Worm (Caenorhabditis elegans): Measurements from ENCODE around the gene twk-18.

- TF ChIP-seq nhr-237 (tag; optimal IDR thresholded peaks at IDR 0.05): no peak
- no peak for TF ChIP-seq ZK546.5 (tag; optimal IDR thresholded peaks at IDR 0.05)
- TF ChIP-seq unc-39 (tag; optimal IDR thresholded peaks at IDR 0.05): no peak
- TF ChIP-seq snpc-4 (tag; optimal IDR thresholded peaks at IDR 0.05): no peak
- TF ChIP-seq ztf-11 (tag; optimal IDR thresholded peaks at IDR 0.05): no peak
- no peak for TF ChIP-seq nhr-77 (tag; optimal IDR thresholded peaks at IDR 0.05)
- TF ChIP-seq unc-62 (GFP tag; optimal IDR thresholded peaks at IDR 0.05): no peak
- no peak for TF ChIP-seq nhr-6 (tag; optimal IDR thresholded peaks at IDR 0.05)
- no peak for TF ChIP-seq egl-27 (tag; optimal IDR thresholded peaks at IDR 0.05)
- TF ChIP-seq crh-2 (tag; optimal IDR thresholded peaks at IDR 0.05): no peak
- no peak for TF ChIP-seq nhr-10 (tag; optimal IDR thresholded peaks at IDR 0.05)
- TF ChIP-seq ama-1 (optimal IDR thresholded peaks at IDR 0.05): no peak
- no peak for TF ChIP-seq ztf-4 (tag; optimal IDR thresholded peaks at IDR 0.05)
- TF ChIP-seq ceh-82 (tag; optimal IDR thresholded peaks at IDR 0.05): no peak
Measured at ce11 chrX:9023816-9024215, 35.9 kb downstream of the twk-18 start.
